Worm (Caenorhabditis elegans) whole organism, L3 larva: ENCODE measurements around the gene rga-3.

Experiments
- ama-1 ChIP-seq: fragments of 150-350 bp; optimal IDR thresholded peaks from 2 replicates; lab custom pipeline; 2018
- egl-27 ChIP-seq: sonication (generic microtip); optimal IDR thresholded peaks from 4 replicates; lab custom pipeline; 2017; ENCODE audit warnings: missing biosample characterization, missing genetic modification reagents, missing genetic modification characterization
- elt-1 ChIP-seq: fragments of 150-350 bp; optimal IDR thresholded peaks from 2 replicates; lab custom pipeline; 2014; ENCODE audit warnings: missing biosample characterization, missing genetic modification characterization
- elt-3 ChIP-seq, 3 experiments: fragments of 150-350 bp in 1 of 3; sonication (generic microtip) in 2 of 3; optimal IDR thresholded peaks; 2 replicates in 2 of 3; 4 replicates in 1 of 3; lab custom pipeline; 2014 to 2017; ENCODE audit warnings: missing biosample characterization in 3 of 3, missing genetic modification characterization in 3 of 3
- jun-1 ChIP-seq: fragments of 150-350 bp; optimal IDR thresholded peaks from 2 replicates; lab custom pipeline; 2014; ENCODE audit warnings: missing biosample characterization, missing genetic modification reagents, missing genetic modification characterization
- lin-39 ChIP-seq: fragments of 150-350 bp; optimal IDR thresholded peaks from 2 replicates; lab custom pipeline; 2018; ENCODE audit warnings: missing biosample characterization, missing genetic modification reagents, missing genetic modification characterization
- lsy-12 ChIP-seq: sonication (generic microtip); optimal IDR thresholded peaks from 2 replicates; lab custom pipeline; 2016; ENCODE audit warnings: mild to moderate bottlenecking, missing genetic modification characterization, missing compliant biosample characterization
- nhr-11 ChIP-seq: fragments of 150-350 bp; optimal IDR thresholded peaks from 2 replicates; lab custom pipeline; 2014; ENCODE audit warnings: missing biosample characterization, missing genetic modification characterization
- nhr-28 ChIP-seq: fragments of 150-350 bp; optimal IDR thresholded peaks from 2 replicates; lab custom pipeline; 2014; ENCODE audit warnings: missing biosample characterization, missing genetic modification characterization
- nhr-76 ChIP-seq: fragments of 150-350 bp; sonication (generic microtip); optimal IDR thresholded peaks from 5 replicates; lab custom pipeline; 2014; ENCODE audit warnings: missing biosample characterization, missing genetic modification characterization
- pqm-1 ChIP-seq: fragments of 150-350 bp; optimal IDR thresholded peaks from 2 replicates; lab custom pipeline; 2017; ENCODE audit warnings: missing biosample characterization, missing genetic modification characterization, inconsistent platforms
- snpc-4 ChIP-seq: fragments of 150-350 bp; optimal IDR thresholded peaks from 2 replicates; lab custom pipeline; 2014; ENCODE audit warnings: missing biosample characterization, missing genetic modification characterization
- zag-1 ChIP-seq: fragments of 150-350 bp; optimal IDR thresholded peaks from 2 replicates; lab custom pipeline; 2014; ENCODE audit warnings: missing biosample characterization, missing genetic modification characterization

DNA sequence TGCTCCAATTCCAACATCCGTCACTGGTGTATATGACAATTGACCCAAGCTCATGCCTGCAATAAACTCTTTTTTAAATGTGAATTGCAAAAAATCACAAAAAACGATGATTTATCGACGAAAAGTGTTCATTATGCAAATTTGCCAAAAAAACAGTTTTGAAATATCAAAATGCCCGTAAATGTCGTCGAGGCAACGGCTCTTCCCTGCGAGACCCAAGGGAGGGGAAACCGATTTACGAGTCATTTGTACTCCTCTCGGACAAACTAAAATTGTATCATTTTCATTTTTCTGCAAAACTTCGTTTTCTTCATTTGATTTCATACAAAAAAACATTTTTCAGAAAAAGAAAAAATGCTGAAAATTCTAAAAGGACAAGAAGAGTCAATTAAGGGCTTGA is 33.2 kb upstream of the rga-3 start, which contains the start of the genes hmgs-1 and F25B4.4:
- TF ChIP-seq egl-27 (tag; lab: Kevin White, UChicago) (peak; percentile 49), elt-3 (tag; optimal IDR thresholded peaks at IDR 0.05; lab: Kevin White, UChicago) (peak in 1 of 3 experiments; percentile 9), ama-1 (lab: Kevin White, UChicago) (peak; percentile 64), pqm-1 (tag; lab: Kevin White, UChicago) (peak; percentile 81), snpc-4 (peak; percentile 67), nhr-11 (peak; percentile 49), lin-39 (tag; lab: Kevin White, UChicago) (peak; percentile 96), nhr-28 (tag; lab: Kevin White, UChicago) (peak; percentile 41), elt-1 (peak; percentile 37), zag-1 (tag; lab: Kevin White, UChicago) (no peak), lsy-12 (tag; lab: Kevin White, UChicago) (peak; percentile 79), jun-1 (peak; percentile 85), nhr-76 (tag; lab: Kevin White, UChicago) (no peak)
